Worm (Caenorhabditis elegans): ENCODE measurements around the gene dylt-3.

ce11 chrII:8193126-8193525 is 11.6 kb downstream of the dylt-3 start, which contains the start of gene T05C12.9:
- TF ChIP-seq flt-1 (GFP tag; IDR thresholded peaks at IDR 0.05) (no peak), med-1 (GFP tag; optimal IDR thresholded peaks at IDR 0.05; ENCODE audit: insufficient read depth) (no peak), ztf-23 (GFP tag; IDR thresholded peaks at IDR 0.05) (no peak), klf-2 (GFP tag; conservative IDR thresholded peaks at IDR 0.05) (no peak), T22C8.4 (GFP tag; IDR thresholded peaks at IDR 0.05) (no peak), tab-1 (GFP tag; IDR thresholded peaks at IDR 0.05) (no peak), ztf-29 (GFP tag; IDR thresholded peaks at IDR 0.05) (no peak)

Measured in whole organism, midembryonic.